Worm (Caenorhabditis elegans) whole organism, L4 larva: ENCODE measurements around the gene B0416.4.

Experiments
- Y75B8A.6 ChIP-seq: fragments of 200-800 bp; sonication (Bioruptor generic); IDR thresholded peaks from 2 replicates; pipeline ENCODE4 v1.3.6; 2022; ENCODE audit warnings: missing genetic modification reagents, missing genetic modification characterization, missing compliant biosample characterization
- fkh-10 ChIP-seq: fragments of 150-350 bp; optimal IDR thresholded peaks from 2 replicates; lab custom pipeline; 2014; ENCODE audit warnings: missing biosample characterization, missing genetic modification reagents, missing genetic modification characterization
- fos-1 ChIP-seq: fragments of 150-350 bp; optimal IDR thresholded peaks from 2 replicates; lab custom pipeline; 2014; ENCODE audit warnings: missing biosample characterization, missing genetic modification characterization
- hlh-11 ChIP-seq: fragments of 200-800 bp; sonication (Bioruptor generic); optimal IDR thresholded peaks from 2 replicates; lab custom pipeline; 2018; ENCODE audit warnings: mild to moderate bottlenecking, missing genetic modification characterization, missing compliant biosample characterization
- hlh-30 ChIP-seq: sonication (generic microtip); optimal IDR thresholded peaks from 2 replicates; lab custom pipeline; 2017; ENCODE audit warnings: antibody characterized with exemption, mild to moderate bottlenecking, missing genetic modification characterization, missing compliant biosample characterization; ENCODE audit not compliant: insufficient read depth
- lin-1 ChIP-seq: fragments of 200-800 bp; sonication (Bioruptor generic); IDR thresholded peaks from 2 replicates; pipeline ENCODE4 v1.3.6; 2022; ENCODE audit warnings: missing genetic modification reagents, missing genetic modification characterization, missing compliant biosample characterization
- mdl-1 ChIP-seq, 2 experiments: fragments of 150-350 bp in 1 of 2; sonication (generic microtip) in 1 of 2; optimal IDR thresholded peaks; 2 replicates each; lab custom pipeline; 2014 to 2017; ENCODE audit warnings: missing biosample characterization in 2 of 2, missing genetic modification characterization in 2 of 2
- mep-1 ChIP-seq: fragments of 150-350 bp; sonication (generic microtip); optimal IDR thresholded peaks from 3 replicates; lab custom pipeline; 2014; ENCODE audit warnings: missing biosample characterization, missing genetic modification characterization
- nhr-76 ChIP-seq: fragments of 150-350 bp; optimal IDR thresholded peaks from 2 replicates; lab custom pipeline; 2014; ENCODE audit warnings: missing biosample characterization, missing genetic modification characterization
- pqm-1 ChIP-seq: sonication (generic microtip); optimal IDR thresholded peaks from 2 replicates; lab custom pipeline; 2017; ENCODE audit warnings: missing biosample characterization, missing genetic modification characterization
- zag-1 ChIP-seq: fragments of 150-350 bp; optimal IDR thresholded peaks from 2 replicates; lab custom pipeline; 2014; ENCODE audit warnings: missing biosample characterization, missing genetic modification characterization
- ztf-11 ChIP-seq: fragments of 150-350 bp; optimal IDR thresholded peaks from 2 replicates; lab custom pipeline; 2014; ENCODE audit warnings: missing biosample characterization, missing genetic modification characterization

DNA sequence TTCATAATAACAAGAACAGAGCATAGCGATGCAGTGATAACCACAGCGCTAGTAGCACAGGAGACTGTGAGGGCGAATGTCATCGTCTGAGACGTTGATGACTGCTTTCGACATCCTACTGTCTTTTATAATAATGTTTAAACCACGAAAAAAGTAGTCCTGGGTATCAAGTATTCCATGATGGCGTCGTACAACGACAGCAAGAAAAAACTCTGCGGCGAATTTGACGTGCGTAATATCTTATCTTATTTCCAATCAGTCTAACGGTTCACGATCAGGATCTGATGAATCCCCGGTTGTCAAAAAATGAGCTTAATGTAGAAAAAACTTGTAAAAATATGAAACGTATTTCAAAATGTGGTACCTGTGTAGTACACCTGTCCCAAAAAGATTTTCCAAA lies 44.2 kb upstream of the B0416.4 start, which contains the start of gene col-175:
- TF ChIP-seq lin-1, result no peak
- TF ChIP-seq hlh-30 (tag; lab: Kevin White, UChicago), result no peak
- no peak for TF ChIP-seq mdl-1 (tag; optimal IDR thresholded peaks at IDR 0.05; lab: Kevin White, UChicago)
- no peak for TF ChIP-seq Y75B8A.6
- TF ChIP-seq zag-1 (tag; lab: Kevin White, UChicago), result no peak
- TF ChIP-seq fos-1 (tag; lab: Kevin White, UChicago), result no peak
- TF ChIP-seq pqm-1 (tag; lab: Kevin White, UChicago), result no peak
- TF ChIP-seq mep-1 (tag; lab: Kevin White, UChicago), result no peak
- TF ChIP-seq nhr-76 (tag; lab: Kevin White, UChicago), result no peak
- TF ChIP-seq fkh-10 (GFP tag; lab: Kevin White, UChicago), result no peak
- no peak for TF ChIP-seq hlh-11
- TF ChIP-seq ztf-11 (tag; lab: Kevin White, UChicago), result no peak
